Fruit fly (Drosophila melanogaster) S2 (cell line): ENCODE data around the gene CG15286.

Source experiments
- CG8478 ChIP-seq: fragments of >200 bp; optimal IDR thresholded peaks from 2 replicates; lab custom pipeline; 2018
- CTCF ChIP-seq, 2 experiments: fragments of >200 bp; optimal IDR thresholded peaks; 2 replicates each; lab custom pipeline; 2018

dm6 chr2L:14381072-14381471, 43.0 kb downstream of the CG15286 start, which contains the start of gene ppk:
- TF ChIP-seq CG8478 (lab: Kevin White, UChicago) (no peak), CTCF (optimal IDR thresholded peaks at IDR 0.05; lab: Kevin White, UChicago) (no peak)
